Fruit fly (Drosophila melanogaster) whole organism, prepupa: ENCODE results near the gene ppk20.

ENCODE experiments used
- Blimp-1 ChIP-seq: fragments of 200-800 bp; sonication (Bioruptor generic); optimal IDR thresholded peaks from 3 replicates; lab custom pipeline; 2017; ENCODE audit warnings: missing biosample characterization, missing genetic modification characterization, mild to moderate bottlenecking, moderate library complexity, missing genetic modification reagents
- CG10631 ChIP-seq: fragments of 200-800 bp; sonication (Bioruptor generic); optimal IDR thresholded peaks from 2 replicates; lab custom pipeline; 2016; ENCODE audit warnings: missing biosample characterization, missing genetic modification characterization
- CG11762 ChIP-seq: fragments of 200-800 bp; sonication (Bioruptor generic); optimal IDR thresholded peaks from 3 replicates; lab custom pipeline; 2016; ENCODE audit warnings: missing biosample characterization, missing genetic modification characterization; ENCODE audit not compliant: insufficient read depth
- CG11902 ChIP-seq: fragments of 200-800 bp; sonication (Bioruptor generic); optimal IDR thresholded peaks from 3 replicates; lab custom pipeline; 2016; ENCODE audit warnings: missing biosample characterization, missing genetic modification characterization
- CG1621 ChIP-seq: fragments of 200-800 bp; sonication (Bioruptor generic); optimal IDR thresholded peaks from 3 replicates; lab custom pipeline; 2018; ENCODE audit warnings: missing biosample characterization, mild to moderate bottlenecking, missing genetic modification characterization
- CG16779 ChIP-seq: fragments of 200-800 bp; sonication (Bioruptor generic); optimal IDR thresholded peaks from 3 replicates; lab custom pipeline; 2017; ENCODE audit warnings: missing biosample characterization, mild to moderate bottlenecking, missing genetic modification characterization
- CG31627 ChIP-seq: fragments of 200-800 bp; sonication (Bioruptor generic); optimal IDR thresholded peaks from 3 replicates; lab custom pipeline; 2016; ENCODE audit warnings: missing biosample characterization, missing genetic modification characterization
- CG32006 ChIP-seq: fragments of 200-800 bp; sonication (Bioruptor generic); optimal IDR thresholded peaks from 3 replicates; lab custom pipeline; 2017; ENCODE audit warnings: missing biosample characterization, mild to moderate bottlenecking, missing genetic modification characterization
- CG34406 ChIP-seq: fragments of 200-800 bp; sonication (Bioruptor generic); optimal IDR thresholded peaks from 3 replicates; lab custom pipeline; 2016; ENCODE audit warnings: missing biosample characterization, missing genetic modification characterization
- CG3919 ChIP-seq: fragments of 200-800 bp; sonication (Bioruptor generic); optimal IDR thresholded peaks from 3 replicates; lab custom pipeline; 2016; ENCODE audit warnings: missing biosample characterization, missing genetic modification characterization
- CG4318 ChIP-seq: fragments of 200-800 bp; sonication (Bioruptor generic); optimal IDR thresholded peaks from 3 replicates; lab custom pipeline; 2017; ENCODE audit warnings: missing biosample characterization, mild to moderate bottlenecking, missing genetic modification characterization
- CG6163 ChIP-seq: fragments of 200-800 bp; sonication (Bioruptor generic); IDR thresholded peaks from 3 replicates; pipeline ENCODE4 v1.3.6; 2022; ENCODE audit warnings: missing biosample characterization, missing genetic modification characterization
- CG6808 ChIP-seq: fragments of 200-800 bp; sonication (Bioruptor generic); optimal IDR thresholded peaks from 3 replicates; lab custom pipeline; 2017; ENCODE audit warnings: missing biosample characterization, missing genetic modification characterization, mild to moderate bottlenecking, moderate library complexity, missing genetic modification reagents
- CG6854 ChIP-seq: fragments of 200-800 bp; sonication (Bioruptor generic); optimal IDR thresholded peaks from 2 replicates; lab custom pipeline; 2017; ENCODE audit warnings: missing biosample characterization, mild to moderate bottlenecking, missing genetic modification characterization
- CG8119 ChIP-seq: fragments of 200-800 bp; sonication (Bioruptor generic); IDR thresholded peaks from 3 replicates; pipeline ENCODE4 v1.3.6; 2022; ENCODE audit warnings: missing biosample characterization, missing genetic modification characterization
- CG8319 ChIP-seq: fragments of 200-800 bp; sonication (Bioruptor generic); optimal IDR thresholded peaks from 3 replicates; lab custom pipeline; 2016; ENCODE audit warnings: missing biosample characterization, missing genetic modification characterization
- Eip75B ChIP-seq: fragments of 200-800 bp; sonication (Bioruptor generic); optimal IDR thresholded peaks from 3 replicates; lab custom pipeline; 2016; ENCODE audit warnings: missing biosample characterization, missing genetic modification characterization
- Eip78C ChIP-seq: fragments of 200-800 bp; sonication (Bioruptor generic); peaks from one replicate; lab custom pipeline; 2016; ENCODE audit warnings: missing biosample characterization, missing genetic modification characterization
- Eip93F ChIP-seq: fragments of 200-800 bp; sonication (Bioruptor generic); optimal IDR thresholded peaks from 2 replicates; lab custom pipeline; 2016; ENCODE audit warnings: missing biosample characterization, mild to moderate bottlenecking, missing genetic modification characterization
- Ets21C ChIP-seq: fragments of 200-800 bp; sonication (Bioruptor generic); optimal IDR thresholded peaks from 3 replicates; lab custom pipeline; 2016; ENCODE audit warnings: missing biosample characterization, missing genetic modification characterization
- Hr39 ChIP-seq: fragments of 200-800 bp; sonication (Bioruptor generic); optimal IDR thresholded peaks from 2 replicates; lab custom pipeline; 2016; ENCODE audit warnings: missing biosample characterization, missing genetic modification characterization
- Hr4 ChIP-seq: fragments of 200-800 bp; sonication (Bioruptor generic); optimal IDR thresholded peaks from 3 replicates; lab custom pipeline; 2016; ENCODE audit warnings: missing biosample characterization, missing genetic modification characterization
- Met ChIP-seq: fragments of 200-800 bp; sonication (Bioruptor generic); optimal IDR thresholded peaks from 3 replicates; lab custom pipeline; 2016; ENCODE audit warnings: missing biosample characterization, missing genetic modification characterization
- OdsH ChIP-seq: fragments of 200-800 bp; sonication (Bioruptor generic); optimal IDR thresholded peaks from 3 replicates; lab custom pipeline; 2016; ENCODE audit warnings: missing biosample characterization, missing genetic modification characterization
- Sox14 ChIP-seq: fragments of 200-800 bp; sonication (Bioruptor generic); optimal IDR thresholded peaks from 3 replicates; lab custom pipeline; 2016; ENCODE audit warnings: missing biosample characterization, missing genetic modification characterization
- acj6 ChIP-seq: fragments of 200-800 bp; sonication (Bioruptor generic); optimal IDR thresholded peaks from 3 replicates; lab custom pipeline; 2016; ENCODE audit warnings: missing biosample characterization, missing genetic modification characterization
- cyc ChIP-seq: fragments of 200-800 bp; sonication (Bioruptor generic); optimal IDR thresholded peaks from 3 replicates; lab custom pipeline; 2016; ENCODE audit warnings: missing biosample characterization, missing genetic modification characterization
- dsx ChIP-seq: fragments of 200-800 bp; optimal IDR thresholded peaks from 3 replicates; lab custom pipeline; 2019; ENCODE audit warnings: missing biosample characterization, mild to moderate bottlenecking, missing genetic modification characterization, moderate library complexity; ENCODE audit not compliant: poor library complexity, severe bottlenecking
- fd59A ChIP-seq: fragments of 200-800 bp; sonication (Bioruptor generic); optimal IDR thresholded peaks from 2 replicates; lab custom pipeline; 2017; ENCODE audit warnings: missing biosample characterization, mild to moderate bottlenecking, missing genetic modification characterization, missing genetic modification reagents
- fd85E ChIP-seq: fragments of 200-800 bp; sonication (Bioruptor generic); optimal IDR thresholded peaks from 3 replicates; lab custom pipeline; 2016; ENCODE audit warnings: missing biosample characterization, missing genetic modification characterization
- fkh ChIP-seq: fragments of 200-800 bp; sonication (Bioruptor generic); optimal IDR thresholded peaks from 3 replicates; lab custom pipeline; 2017; ENCODE audit warnings: missing biosample characterization, mild to moderate bottlenecking, missing genetic modification characterization, moderate library complexity
- lz ChIP-seq: fragments of 200-800 bp; sonication (Bioruptor generic); optimal IDR thresholded peaks from 3 replicates; lab custom pipeline; 2016; ENCODE audit warnings: missing biosample characterization, missing genetic modification characterization
- net ChIP-seq: fragments of 200-800 bp; sonication (Bioruptor generic); optimal IDR thresholded peaks from 3 replicates; lab custom pipeline; 2016; ENCODE audit warnings: missing biosample characterization, missing genetic modification characterization
- salr ChIP-seq, 2 experiments: fragments of 200-800 bp; sonication (Bioruptor generic); optimal IDR thresholded peaks; 3 replicates each; lab custom pipeline; 2016 to 2018; ENCODE audit warnings: missing biosample characterization in 2 of 2, missing genetic modification characterization in 2 of 2, mild to moderate bottlenecking in 1 of 2
- svp ChIP-seq: fragments of 200-800 bp; sonication (Bioruptor generic); peaks from one replicate; lab custom pipeline; 2016; ENCODE audit warnings: missing biosample characterization, missing genetic modification characterization
- topi ChIP-seq: fragments of 200-800 bp; sonication (Bioruptor generic); optimal IDR thresholded peaks from 3 replicates; lab custom pipeline; 2016; ENCODE audit warnings: missing biosample characterization, missing genetic modification characterization
- vri ChIP-seq: fragments of 200-800 bp; sonication (Bioruptor generic); optimal IDR thresholded peaks from 3 replicates; lab custom pipeline; 2016; ENCODE audit warnings: missing biosample characterization, mild to moderate bottlenecking, missing genetic modification characterization

The ppk20 gene

dm6 chr3R:29716782-29717317 lies 48.2 kb upstream of the ppk20 start, which contains the start of gene Obp99b (continued):
- TF ChIP-seq CG3919 (GFP tag; lab: Kevin White, UChicago), result peak; percentile 91
- TF ChIP-seq dsx, result peak; percentile 34
- TF ChIP-seq Eip78C (GFP tag; lab: Kevin White, UChicago), result peak; percentile 91
- peak; percentile 68 for TF ChIP-seq CG6808 (GFP tag; lab: Kevin White, UChicago)
- TF ChIP-seq CG34406 (GFP tag; lab: Kevin White, UChicago), result peak; percentile 45
- peak; percentile 61 for TF ChIP-seq cyc (GFP tag; lab: Kevin White, UChicago)
- TF ChIP-seq fd59A, result peak; percentile 68
- TF ChIP-seq Sox14, result peak; percentile 72
- TF ChIP-seq Eip93F, result no peak
- no peak for TF ChIP-seq CG6854
- TF ChIP-seq CG8119 (GFP tag; lab: Robert Waterston, UW), result peak; percentile 29; the same call in 1 of the 3 replicates
- peak; percentile 80 for TF ChIP-seq net (GFP tag; lab: Kevin White, UChicago)
- TF ChIP-seq Met, result peak; percentile 77
- TF ChIP-seq Blimp-1 (GFP tag; lab: Kevin White, UChicago), result no peak
- peak; percentile 66 for TF ChIP-seq topi
- peak; percentile 46 for TF ChIP-seq CG16779
- TF ChIP-seq salr (GFP tag; optimal IDR thresholded peaks at IDR 0.05; lab: Kevin White, UChicago), result peak in 1 of 2 experiments; percentile 74
- TF ChIP-seq CG11762, result peak; percentile 37

- TF ChIP-seq CG1621 (no peak), CG3919 (GFP tag; lab: Kevin White, UChicago) (peak; percentile 5), salr (GFP tag; optimal IDR thresholded peaks at IDR 0.05; lab: Kevin White, UChicago) (no peak), OdsH (GFP tag; lab: Kevin White, UChicago) (peak; percentile 6), Eip78C (GFP tag; lab: Kevin White, UChicago) (peak; percentile 36), acj6 (no peak), Eip75B (GFP tag; lab: Kevin White, UChicago) (no peak), Hr4 (GFP tag; lab: Kevin White, UChicago) (no peak), CG8119 (GFP tag; lab: Robert Waterston, UW) (no peak), CG32006 (GFP tag; lab: Kevin White, UChicago) (no peak)
Measured at dm6 chr3R:29716043-29716781, 47.5 kb upstream of the ppk20 start.

- TF ChIP-seq CG31627 (GFP tag; lab: Kevin White, UChicago) (no peak), cyc (GFP tag; lab: Kevin White, UChicago) (no peak), Sox14 (no peak), fd85E (no peak), dsx (no peak), CG6163 (no peak), CG10631 (no peak), Eip75B (GFP tag; lab: Kevin White, UChicago) (no peak), Hr4 (GFP tag; lab: Kevin White, UChicago) (no peak), CG11902 (GFP tag; lab: Kevin White, UChicago) (no peak)
Measured at dm6 chr3R:29715277-29715676, 46.6 kb upstream of the ppk20 start, which contains the start of gene Dup99B. TSS of gene Dup99B (minus strand) at chr3R:29715377.

dm6 chr3R:29714314-29714713 lies 45.6 kb upstream of the ppk20 start, which contains the start of gene Obp99d:
TSS of gene Obp99d (plus strand) at chr3R:29714505.
- TF ChIP-seq Ets21C (GFP tag; lab: Kevin White, UChicago) (no peak), CG11762 (no peak), vri (no peak), CG32006 (GFP tag; lab: Kevin White, UChicago) (no peak), CG6163 (no peak), CG3919 (GFP tag; lab: Kevin White, UChicago) (no peak), CG11902 (GFP tag; lab: Kevin White, UChicago) (no peak), cyc (GFP tag; lab: Kevin White, UChicago) (no peak), Hr4 (GFP tag; lab: Kevin White, UChicago) (no peak), topi (no peak), CG16779 (no peak), CG4318 (GFP tag; lab: Kevin White, UChicago) (no peak), fkh (GFP tag; lab: Kevin White, UChicago) (no peak), Hr39 (no peak), svp (no peak), CG8319 (GFP tag; lab: Kevin White, UChicago) (no peak), Eip93F (no peak), lz (GFP tag; lab: Kevin White, UChicago) (no peak), net (GFP tag; lab: Kevin White, UChicago) (no peak)
